Fruit fly (Drosophila melanogaster) whole organism, embryonic: ENCODE results near the gene Trf4-1.

Experiments
- Blimp-1 ChIP-seq: fragments of 200-800 bp; sonication (Bioruptor generic); optimal IDR thresholded peaks from 3 replicates; lab custom pipeline; 2018; ENCODE audit warnings: missing biosample characterization, missing genetic modification characterization, mild to moderate bottlenecking, moderate library complexity, missing genetic modification reagents
- CG10431 ChIP-seq: fragments of 200-800 bp; sonication (Bioruptor generic); optimal IDR thresholded peaks from 3 replicates; lab custom pipeline; 2018; ENCODE audit warnings: missing biosample characterization, mild to moderate bottlenecking, missing genetic modification characterization
- CG10979 ChIP-seq: fragments of 200-800 bp; sonication (Bioruptor generic); optimal IDR thresholded peaks from 2 replicates; lab custom pipeline; 2018; ENCODE audit warnings: missing biosample characterization, mild to moderate bottlenecking, missing genetic modification characterization, moderate library complexity
- CG11504 ChIP-seq: fragments of 200-800 bp; sonication (Bioruptor generic); optimal IDR thresholded peaks from 3 replicates; lab custom pipeline; 2019; ENCODE audit warnings: missing biosample characterization, mild to moderate bottlenecking, missing genetic modification characterization, moderate library complexity
- CG14441 ChIP-seq: fragments of 200-800 bp; sonication (Bioruptor generic); IDR thresholded peaks from 2 replicates; pipeline ENCODE4 v1.3.6; 2022; ENCODE audit warnings: missing biosample characterization, missing genetic modification characterization
- CG14710 ChIP-seq: fragments of 200-800 bp; sonication (Bioruptor generic); optimal IDR thresholded peaks from 3 replicates; lab custom pipeline; 2019; ENCODE audit warnings: missing biosample characterization, mild to moderate bottlenecking, missing genetic modification characterization, moderate library complexity
- CG15269 ChIP-seq: fragments of 200-800 bp; sonication (Bioruptor generic); optimal IDR thresholded peaks from 2 replicates; lab custom pipeline; 2018; ENCODE audit warnings: missing biosample characterization, mild to moderate bottlenecking, missing genetic modification characterization, moderate library complexity
- CG1603 ChIP-seq: fragments of 200-800 bp; sonication (Bioruptor generic); optimal IDR thresholded peaks from 2 replicates; lab custom pipeline; 2019; ENCODE audit warnings: missing biosample characterization, mild to moderate bottlenecking, missing genetic modification characterization, moderate library complexity
- CG17385 ChIP-seq: fragments of 200-800 bp; sonication (Bioruptor generic); optimal IDR thresholded peaks from 3 replicates; lab custom pipeline; 2018; ENCODE audit warnings: missing biosample characterization, mild to moderate bottlenecking, missing genetic modification characterization
- CG18262 ChIP-seq: fragments of 200-800 bp; optimal IDR thresholded peaks from 3 replicates; lab custom pipeline; 2019; ENCODE audit warnings: missing biosample characterization, mild to moderate bottlenecking, missing genetic modification characterization, moderate library complexity
- CG18599 ChIP-seq: fragments of 200-800 bp; sonication (Bioruptor generic); optimal IDR thresholded peaks from 3 replicates; lab custom pipeline; 2017; ENCODE audit warnings: missing biosample characterization, missing genetic modification characterization, mild to moderate bottlenecking, moderate library complexity, missing genetic modification reagents
- CG2678 ChIP-seq: fragments of 200-800 bp; sonication (Bioruptor generic); optimal IDR thresholded peaks from 3 replicates; lab custom pipeline; 2019; ENCODE audit warnings: missing biosample characterization, mild to moderate bottlenecking, missing genetic modification characterization, moderate library complexity
- CG2712 ChIP-seq: fragments of 200-800 bp; optimal IDR thresholded peaks from 3 replicates; lab custom pipeline; 2019; ENCODE audit warnings: missing biosample characterization, mild to moderate bottlenecking, missing genetic modification characterization, moderate library complexity
- CG31388 ChIP-seq: fragments of 200-800 bp; sonication (Bioruptor generic); optimal IDR thresholded peaks from 2 replicates; lab custom pipeline; 2016; ENCODE audit warnings: missing biosample characterization, missing genetic modification characterization
- CG7839 ChIP-seq: fragments of 200-800 bp; sonication (Bioruptor generic); optimal IDR thresholded peaks from 3 replicates; lab custom pipeline; 2018; ENCODE audit warnings: missing biosample characterization, mild to moderate bottlenecking, missing genetic modification characterization, moderate library complexity
- D19A ChIP-seq: fragments of 200-800 bp; optimal IDR thresholded peaks from 3 replicates; lab custom pipeline; 2019; ENCODE audit warnings: missing biosample characterization, mild to moderate bottlenecking, missing genetic modification characterization, moderate library complexity
- Dip2 ChIP-seq: fragments of 200-800 bp; sonication (Bioruptor generic); IDR thresholded peaks from 2 replicates; pipeline ENCODE4 v1.3.6; 2022; ENCODE audit warnings: missing biosample characterization, missing genetic modification characterization
- Drgx ChIP-seq: fragments of 200-800 bp; sonication (Bioruptor generic); IDR thresholded peaks from 2 replicates; pipeline ENCODE4 v1.3.6; 2022; ENCODE audit warnings: missing biosample characterization, missing genetic modification characterization
- Fer1 ChIP-seq: fragments of 200-800 bp; sonication (Bioruptor generic); optimal IDR thresholded peaks from 2 replicates; lab custom pipeline; 2017; ENCODE audit warnings: missing biosample characterization, mild to moderate bottlenecking, missing genetic modification characterization
- Fer2 ChIP-seq: fragments of 200-800 bp; sonication (Bioruptor generic); optimal IDR thresholded peaks from 2 replicates; lab custom pipeline; 2018; ENCODE audit warnings: missing biosample characterization, mild to moderate bottlenecking, missing genetic modification characterization, moderate library complexity
- Hmr ChIP-seq: fragments of 200-800 bp; sonication (Bioruptor generic); optimal IDR thresholded peaks from 3 replicates; lab custom pipeline; 2017; ENCODE audit warnings: mild to moderate bottlenecking, missing biosample characterization, missing genetic modification reagents, missing genetic modification characterization
- Hr51 ChIP-seq, 2 experiments: fragments of 200-800 bp; sonication (Bioruptor generic); optimal IDR thresholded peaks; 2 replicates in 1 of 2; 3 replicates in 1 of 2; lab custom pipeline; 2016 to 2018; ENCODE audit warnings: missing biosample characterization in 2 of 2, missing genetic modification characterization in 2 of 2, mild to moderate bottlenecking in 1 of 2, moderate library complexity in 1 of 2
- Lhr ChIP-seq: fragments of 200-800 bp; sonication (Bioruptor generic); optimal IDR thresholded peaks from 3 replicates; lab custom pipeline; 2017; ENCODE audit warnings: mild to moderate bottlenecking, missing biosample characterization, missing genetic modification reagents, missing genetic modification characterization
- Oaz ChIP-seq: fragments of 200-800 bp; sonication (Bioruptor generic); IDR thresholded peaks from 2 replicates; pipeline ENCODE4 v1.3.6; 2022; ENCODE audit warnings: missing biosample characterization, missing genetic modification characterization
- Xbp1 ChIP-seq: fragments of 200-800 bp; sonication (Bioruptor generic); optimal IDR thresholded peaks from 3 replicates; lab custom pipeline; 2016; ENCODE audit warnings: missing biosample characterization, mild to moderate bottlenecking, missing genetic modification characterization
- Xrp1 ChIP-seq: fragments of 200-800 bp; sonication (Bioruptor generic); IDR thresholded peaks from 2 replicates; pipeline ENCODE4 v1.3.6; 2022; ENCODE audit warnings: missing biosample characterization, missing genetic modification characterization
- ara ChIP-seq: fragments of 200-800 bp; sonication (Bioruptor generic); IDR thresholded peaks from 2 replicates; pipeline ENCODE4 v1.3.6; 2022; ENCODE audit warnings: missing biosample characterization, missing genetic modification characterization
- cwo ChIP-seq: fragments of 200-800 bp; sonication (Bioruptor generic); optimal IDR thresholded peaks from 3 replicates; lab custom pipeline; 2017; ENCODE audit warnings: missing biosample characterization, missing genetic modification characterization, mild to moderate bottlenecking, moderate library complexity, missing genetic modification reagents
- da ChIP-seq: fragments of 200-800 bp; sonication (Bioruptor generic); optimal IDR thresholded peaks from 2 replicates; lab custom pipeline; 2016; ENCODE audit warnings: missing biosample characterization, missing genetic modification characterization
- dmrt99B ChIP-seq: fragments of 200-800 bp; sonication (Bioruptor generic); optimal IDR thresholded peaks from 2 replicates; lab custom pipeline; 2018; ENCODE audit warnings: missing biosample characterization, mild to moderate bottlenecking, missing genetic modification characterization, moderate library complexity
- dysf ChIP-seq: fragments of 200-800 bp; sonication (Bioruptor generic); IDR thresholded peaks from 3 replicates; pipeline ENCODE4 v1.3.6; 2022; ENCODE audit warnings: missing biosample characterization, missing genetic modification characterization
- fd96Cb ChIP-seq: fragments of 200-800 bp; sonication (Bioruptor generic); optimal IDR thresholded peaks from 2 replicates; lab custom pipeline; 2018; ENCODE audit warnings: missing biosample characterization, mild to moderate bottlenecking, missing genetic modification characterization, moderate library complexity
- gce ChIP-seq: fragments of 200-800 bp; sonication (Bioruptor generic); IDR thresholded peaks from 3 replicates; pipeline ENCODE4 v1.3.6; 2022; ENCODE audit warnings: missing biosample characterization, missing genetic modification characterization
- gem ChIP-seq: fragments of 200-800 bp; sonication (Bioruptor generic); optimal IDR thresholded peaks from 2 replicates; lab custom pipeline; 2019; ENCODE audit warnings: missing biosample characterization, mild to moderate bottlenecking, missing genetic modification characterization, moderate library complexity
- hkb ChIP-seq, 2 experiments: fragments of 200-800 bp in 1 of 2; fragments of >200 bp in 1 of 2; sonication (Bioruptor generic) in 1 of 2; IDR thresholded peaks in 1 of 2; optimal IDR thresholded peaks in 1 of 2; 2 replicates each; pipeline versions ENCODE4 v1.3.6 to Lab custom; 2017 to 2022; ENCODE audit warnings: missing biosample characterization in 1 of 2, missing genetic modification characterization in 1 of 2
- mld ChIP-seq: fragments of 200-800 bp; sonication (Bioruptor generic); IDR thresholded peaks from 3 replicates; pipeline ENCODE4 v1.3.6; 2022; ENCODE audit warnings: missing biosample characterization, missing genetic modification characterization; ENCODE audit not compliant: partially characterized antibody
- nerfin-1 ChIP-seq: fragments of 200-800 bp; sonication (Bioruptor generic); optimal IDR thresholded peaks from 3 replicates; lab custom pipeline; 2019; ENCODE audit warnings: missing biosample characterization, mild to moderate bottlenecking, missing genetic modification characterization, moderate library complexity
- nmo ChIP-seq: fragments of 200-800 bp; sonication (Bioruptor generic); optimal IDR thresholded peaks from 2 replicates; lab custom pipeline; 2018; ENCODE audit warnings: missing biosample characterization, mild to moderate bottlenecking, missing genetic modification characterization, moderate library complexity
- phol ChIP-seq: fragments of 200-800 bp; sonication (Bioruptor generic); optimal IDR thresholded peaks from 3 replicates; lab custom pipeline; 2018; ENCODE audit warnings: missing biosample characterization, mild to moderate bottlenecking, missing genetic modification characterization, moderate library complexity
- ranshi ChIP-seq: fragments of 200-800 bp; sonication (Bioruptor generic); IDR thresholded peaks from 2 replicates; pipeline ENCODE4 v1.3.6; 2022; ENCODE audit warnings: missing biosample characterization, missing genetic modification characterization
- row ChIP-seq: fragments of 200-800 bp; sonication (Bioruptor generic); IDR thresholded peaks from 3 replicates; pipeline ENCODE4 v1.3.6; 2022; ENCODE audit warnings: missing biosample characterization, missing genetic modification characterization
- stc ChIP-seq: fragments of 200-800 bp; sonication (Bioruptor generic); IDR thresholded peaks from 2 replicates; pipeline ENCODE4 v1.3.6; 2022; ENCODE audit warnings: missing biosample characterization, missing genetic modification characterization
- tap ChIP-seq: fragments of 200-800 bp; optimal IDR thresholded peaks from 3 replicates; lab custom pipeline; 2019; ENCODE audit warnings: missing biosample characterization, mild to moderate bottlenecking, missing genetic modification characterization, moderate library complexity
- vvl ChIP-seq: fragments of 200-800 bp; sonication (Bioruptor generic); IDR thresholded peaks from 2 replicates; pipeline ENCODE4 v1.3.6; 2022; ENCODE audit warnings: missing biosample characterization, missing genetic modification characterization

Gene Trf4-1

dm6 chrX:8538993-8539392 is 21.1 kb upstream of the Trf4-1 start (continued):
- TF ChIP-seq Dip2 (GFP tag; lab: Robert Waterston, UW) (no peak), CG14710 (tag; lab: Kevin White, UChicago) (no peak), dmrt99B (tag; lab: Kevin White, UChicago) (peak; percentile 65), Xrp1 (GFP tag; lab: Robert Waterston, UW) (peak; percentile 46; the same call in 1 of the 2 replicates), Blimp-1 (peak; percentile 23), Hr51 (GFP tag; optimal IDR thresholded peaks at IDR 0.05; lab: Kevin White, UChicago) (peak in 1 of 2 experiments; percentile 22), gem (tag; lab: Kevin White, UChicago) (peak; percentile 43), gce (GFP tag; lab: Robert Waterston, UW) (no peak), row (GFP tag; lab: Robert Waterston, UW) (peak; percentile 52; the same call in 2 of the 3 replicates), CG15269 (tag; lab: Kevin White, UChicago) (peak; percentile 11), dysf (GFP tag; lab: Robert Waterston, UW) (0 out of 3 replicates have a peak, but pooled peaks have one; percentile 40), ranshi (GFP tag; lab: Robert Waterston, UW) (no peak), CG11504 (tag; lab: Kevin White, UChicago) (peak; percentile 41), Drgx (peak; percentile 34; the same call in 1 of the 2 replicates), Xbp1 (GFP tag; lab: Kevin White, UChicago) (no peak), cwo (GFP tag; lab: Kevin White, UChicago) (peak; percentile 33), CG1603 (tag; lab: Kevin White, UChicago) (peak; percentile 29), CG10431 (GFP tag; lab: Kevin White, UChicago) (no peak), CG14441 (GFP tag; lab: Robert Waterston, UW) (0 out of 2 replicates have a peak, but pooled peaks have one; percentile 25), D19A (tag; lab: Kevin White, UChicago) (peak; percentile 11), mld (GFP tag; lab: Robert Waterston, UW) (no peak), CG18599 (GFP tag; lab: Kevin White, UChicago) (peak; percentile 39), Fer1 (GFP tag; lab: Kevin White, UChicago) (peak; percentile 51), hkb (optimal IDR thresholded peaks at IDR 0.05; lab: Kevin White, UChicago) (no peak), hkb (GFP tag; IDR thresholded peaks at IDR 0.05; lab: Robert Waterston, UW) (peak; percentile 57; the same call in 1 of the 2 replicates), da (GFP tag; lab: Kevin White, UChicago) (no peak), Fer2 (no peak), Oaz (0 out of 2 replicates have a peak, but pooled peaks have one; percentile 7), CG7839 (tag; lab: Kevin White, UChicago) (peak; percentile 62), CG17385 (GFP tag; lab: Kevin White, UChicago) (peak; percentile 11), Lhr (no peak), CG18262 (tag; lab: Kevin White, UChicago) (peak; percentile 27), vvl (GFP tag; lab: Robert Waterston, UW) (peak; percentile 34; the same call in 1 of the 2 replicates), Hmr (peak; percentile 8), CG2712 (peak; percentile 34), CG31388 (GFP tag; lab: Kevin White, UChicago) (no peak), CG2678 (tag; lab: Kevin White, UChicago) (peak; percentile 40), tap (peak; percentile 5), fd96Cb (tag; lab: Kevin White, UChicago) (peak; percentile 13), phol (tag; lab: Kevin White, UChicago) (peak; percentile 1), stc (GFP tag; lab: Robert Waterston, UW) (peak; percentile 30; the same call in 1 of the 2 replicates), nmo (GFP tag; lab: Kevin White, UChicago) (peak; percentile 22), ara (0 out of 2 replicates have a peak, but pooled peaks have one; percentile 5), CG10979 (tag; lab: Kevin White, UChicago) (peak; percentile 32), nerfin-1 (tag; lab: Kevin White, UChicago) (peak; percentile 78)
